Worm (Caenorhabditis elegans) whole organism, late embryonic: ENCODE measurements around the gene C18D11.7.

ENCODE experiments used
- C08G9.2 ChIP-seq: sonication (generic microtip); optimal IDR thresholded peaks from 2 replicates; lab custom pipeline; 2016; ENCODE audit warnings: mild to moderate bottlenecking, missing genetic modification characterization, moderate library complexity, missing compliant biosample characterization
- ceh-2 ChIP-seq: sonication (generic microtip); optimal IDR thresholded peaks from 2 replicates; lab custom pipeline; 2016; ENCODE audit warnings: missing genotype, missing genetic modification characterization, missing compliant biosample characterization
- ceh-48 ChIP-seq: sonication (generic microtip); optimal IDR thresholded peaks from 2 replicates; lab custom pipeline; 2016; ENCODE audit warnings: missing genetic modification characterization, inconsistent platforms, missing compliant biosample characterization
- ceh-6 ChIP-seq: fragments of 200-800 bp; sonication (Bioruptor generic); optimal IDR thresholded peaks from 2 replicates; lab custom pipeline; 2018; ENCODE audit warnings: mild to moderate bottlenecking, missing genetic modification characterization, missing compliant biosample characterization
- dmd-4 ChIP-seq: sonication (generic microtip); optimal IDR thresholded peaks from 2 replicates; lab custom pipeline; 2016; ENCODE audit warnings: borderline replicate concordance, missing genetic modification characterization, missing compliant biosample characterization
- fkh-10 ChIP-seq: fragments of 150-350 bp; optimal IDR thresholded peaks from 2 replicates; lab custom pipeline; 2014; ENCODE audit warnings: missing biosample characterization, missing genetic modification reagents, missing genetic modification characterization
- hlh-8 ChIP-seq: sonication (generic microtip); optimal IDR thresholded peaks from 2 replicates; lab custom pipeline; 2016; ENCODE audit warnings: missing genotype, missing genetic modification characterization, missing compliant biosample characterization
- lim-6 ChIP-seq: sonication (generic microtip); optimal IDR thresholded peaks from 2 replicates; lab custom pipeline; 2016; ENCODE audit warnings: missing genetic modification characterization, missing compliant biosample characterization
- lin-11 ChIP-seq: fragments of 200-800 bp; sonication (Bioruptor generic); optimal IDR thresholded peaks from 2 replicates; lab custom pipeline; 2018; ENCODE audit warnings: mild to moderate bottlenecking, missing genetic modification characterization, missing compliant biosample characterization

- no peak for TF ChIP-seq ceh-2 (tag; lab: Kevin White, UChicago)
- TF ChIP-seq fkh-10 (GFP tag; lab: Kevin White, UChicago), result no peak
- TF ChIP-seq ceh-6 (GFP tag; lab: Kevin White, UChicago), result no peak
- TF ChIP-seq lin-11 (tag; lab: Kevin White, UChicago), result no peak
- TF ChIP-seq C08G9.2 (tag; lab: Kevin White, UChicago), result no peak
- no peak for TF ChIP-seq dmd-4 (tag; lab: Kevin White, UChicago)
- TF ChIP-seq hlh-8 (tag; lab: Kevin White, UChicago), result no peak
- no peak for TF ChIP-seq ceh-48
- TF ChIP-seq lim-6, result no peak
Measured at ce11 chrIII:11777321-11777720, 29.3 kb downstream of the C18D11.7 start, which contains the start of gene mdt-21.
